Worm (Caenorhabditis elegans) whole organism, mixed stage, embryonic: ENCODE results near the gene fipr-13.

Source experiments
- mab-5 ChIP-seq: fragments of 150-350 bp; optimal IDR thresholded peaks from 2 replicates; lab custom pipeline; 2014; ENCODE audit warnings: missing biosample characterization, missing genetic modification characterization
- nhr-28 ChIP-seq: fragments of 150-350 bp; optimal IDR thresholded peaks from 2 replicates; lab custom pipeline; 2014; ENCODE audit warnings: missing biosample characterization, missing genetic modification characterization
- pha-4 ChIP-seq: fragments of 150-350 bp; optimal IDR thresholded peaks from 2 replicates; lab custom pipeline; 2018; ENCODE audit warnings: missing biosample characterization, missing genetic modification reagents, missing genetic modification characterization
- unc-39 ChIP-seq: fragments of 150-350 bp; optimal IDR thresholded peaks from 2 replicates; lab custom pipeline; 2014; ENCODE audit warnings: missing biosample characterization, missing genetic modification characterization

DNA sequence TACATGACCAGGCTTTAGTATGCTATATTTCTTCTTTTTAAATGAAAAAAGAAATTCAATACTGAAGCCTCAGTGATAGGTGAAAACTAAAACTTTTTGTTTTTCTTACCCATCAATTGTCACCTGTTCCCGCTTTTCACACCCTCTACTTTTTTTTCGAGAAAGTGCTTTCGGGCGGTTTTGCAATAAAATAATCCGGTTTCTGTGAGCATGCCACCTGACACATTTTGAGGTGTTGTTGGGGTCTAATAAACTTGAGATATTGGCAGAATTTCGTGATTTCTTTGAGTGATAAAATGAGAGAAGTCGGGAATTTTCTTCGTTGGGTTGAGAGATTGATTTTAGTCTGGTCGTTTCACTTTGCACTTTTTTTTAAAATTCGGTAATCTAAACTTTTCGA lies 4.3 kb upstream of the fipr-13 start:
- TF ChIP-seq mab-5 (tag; lab: Kevin White, UChicago) (no peak), pha-4 (tag; lab: Kevin White, UChicago) (no peak), unc-39 (tag; lab: Kevin White, UChicago) (no peak), nhr-28 (no peak)
